Worm (Caenorhabditis elegans) whole organism, young adult: Measurements from ENCODE around the gene ugt-36.

Experiments
- B0035.1 ChIP-seq: sonication (generic microtip); optimal IDR thresholded peaks from 2 replicates; lab custom pipeline; 2016; ENCODE audit warnings: missing genetic modification characterization, mild to moderate bottlenecking, missing compliant biosample characterization, missing genotype, missing genetic modification reagents
- B0336.3 ChIP-seq: fragments of 200-800 bp; sonication (Bioruptor generic); IDR thresholded peaks from 2 replicates; pipeline ENCODE4 v1.3.6; 2022; ENCODE audit warnings: missing genetic modification characterization, missing compliant biosample characterization
- C17E4.6 ChIP-seq: fragments of 200-800 bp; sonication (Bioruptor generic); IDR thresholded peaks from 2 replicates; pipeline ENCODE4 v1.3.6; 2022; ENCODE audit warnings: missing genetic modification reagents, missing genetic modification characterization, missing compliant biosample characterization
- D2030.7 ChIP-seq: fragments of 200-800 bp; sonication (Bioruptor generic); IDR thresholded peaks from 2 replicates; pipeline ENCODE4 v1.3.6; 2022; ENCODE audit warnings: missing genetic modification reagents, missing genetic modification characterization, missing compliant biosample characterization
- F33H1.4 ChIP-seq: fragments of 200-800 bp; sonication (Bioruptor generic); IDR thresholded peaks from 2 replicates; pipeline ENCODE4 v1.3.6; 2022; ENCODE audit warnings: missing genetic modification reagents, missing genetic modification characterization, missing compliant biosample characterization
- F55B11.4 ChIP-seq: sonication (generic microtip); optimal IDR thresholded peaks from 2 replicates; lab custom pipeline; 2016; ENCODE audit warnings: missing compliant biosample characterization, missing genetic modification characterization, borderline replicate concordance; ENCODE audit not compliant: insufficient read depth
- Y79H2A.3 ChIP-seq: fragments of 200-800 bp; sonication (Bioruptor generic); conservative IDR thresholded peaks from 2 replicates; pipeline ENCODE4 v1.3.6; 2022; ENCODE audit warnings: missing genetic modification reagents, missing genetic modification characterization, missing compliant biosample characterization
- bed-2 ChIP-seq: fragments of 200-800 bp; sonication (Bioruptor generic); IDR thresholded peaks from 2 replicates; pipeline ENCODE4 v1.3.6; 2022; ENCODE audit warnings: missing genetic modification reagents, missing genetic modification characterization, missing compliant biosample characterization
- ccch-3 ChIP-seq: fragments of 200-800 bp; sonication (Bioruptor generic); optimal IDR thresholded peaks from 2 replicates; lab custom pipeline; 2018; ENCODE audit warnings: mild to moderate bottlenecking, missing genetic modification characterization, missing compliant biosample characterization
- cebp-1 ChIP-seq, 2 experiments: fragments of 200-800 bp in 1 of 2; sonication (Bioruptor generic) in 1 of 2; sonication (generic microtip) in 1 of 2; IDR thresholded peaks in 1 of 2; optimal IDR thresholded peaks in 1 of 2; 2 replicates each; pipeline versions ENCODE4 v1.3.6 to Lab custom; 2017 to 2022; ENCODE audit warnings: missing compliant biosample characterization in 2 of 2, missing genetic modification characterization in 2 of 2, mild to moderate bottlenecking in 1 of 2, missing genetic modification reagents in 1 of 2, moderate library complexity in 1 of 2
- die-1 ChIP-seq: sonication (generic microtip); optimal IDR thresholded peaks from 2 replicates; lab custom pipeline; 2016; ENCODE audit warnings: missing genotype, mild to moderate bottlenecking, missing genetic modification characterization, missing compliant biosample characterization
- egl-44 ChIP-seq: fragments of 200-800 bp; sonication (Bioruptor generic); IDR thresholded peaks from 2 replicates; pipeline ENCODE4 v1.3.6; 2022; ENCODE audit warnings: missing genetic modification reagents, missing genetic modification characterization, missing compliant biosample characterization
- egrh-3 ChIP-seq: fragments of 200-800 bp; sonication (Bioruptor generic); IDR thresholded peaks from 2 replicates; pipeline ENCODE4 v1.3.6; 2022; ENCODE audit warnings: missing genetic modification reagents, missing genetic modification characterization, missing compliant biosample characterization
- ets-4 ChIP-seq: fragments of 200-800 bp; sonication (Bioruptor generic); optimal IDR thresholded peaks from 2 replicates; lab custom pipeline; 2018; ENCODE audit warnings: mild to moderate bottlenecking, missing genetic modification characterization, missing compliant biosample characterization
- gei-17 ChIP-seq: fragments of 200-800 bp; sonication (Bioruptor generic); optimal IDR thresholded peaks from 2 replicates; lab custom pipeline; 2018; ENCODE audit warnings: mild to moderate bottlenecking, missing genetic modification characterization, missing compliant biosample characterization
- madf-3 ChIP-seq: fragments of 200-800 bp; sonication (Bioruptor generic); IDR thresholded peaks from 2 replicates; pipeline ENCODE4 v1.3.6; 2022; ENCODE audit warnings: missing genetic modification reagents, missing genetic modification characterization, missing compliant biosample characterization
- madf-6 ChIP-seq: fragments of 200-800 bp; sonication (Bioruptor generic); IDR thresholded peaks from 2 replicates; pipeline ENCODE4 v1.3.6; 2022; ENCODE audit warnings: missing genetic modification reagents, missing genetic modification characterization, missing compliant biosample characterization
- nfya-1 ChIP-seq: sonication (generic microtip); optimal IDR thresholded peaks from 2 replicates; lab custom pipeline; 2017; ENCODE audit warnings: antibody characterized with exemption, missing compliant biosample characterization, missing genetic modification characterization, borderline replicate concordance; ENCODE audit not compliant: insufficient read depth
- nfya-2 ChIP-seq: fragments of 200-800 bp; sonication (Bioruptor generic); IDR thresholded peaks from 2 replicates; pipeline ENCODE4 v1.3.6; 2022; ENCODE audit warnings: missing genetic modification reagents, missing genetic modification characterization, missing compliant biosample characterization
- nfyb-1 ChIP-seq: fragments of 200-800 bp; sonication (Bioruptor generic); IDR thresholded peaks from 2 replicates; pipeline ENCODE4 v1.3.6; 2022; ENCODE audit warnings: missing genetic modification reagents, missing genetic modification characterization, missing compliant biosample characterization
- nhr-179 ChIP-seq: sonication (generic microtip); optimal IDR thresholded peaks from 2 replicates; lab custom pipeline; 2016; ENCODE audit warnings: mild to moderate bottlenecking, missing genetic modification characterization, missing compliant biosample characterization
- nhr-80 ChIP-seq: sonication (generic microtip); optimal IDR thresholded peaks from 2 replicates; lab custom pipeline; 2016; ENCODE audit warnings: missing genetic modification characterization, missing compliant biosample characterization
- pbrm-1 ChIP-seq: fragments of 200-800 bp; sonication (Bioruptor generic); IDR thresholded peaks from 2 replicates; pipeline ENCODE4 v1.3.6; 2022; ENCODE audit warnings: missing genetic modification reagents, missing genetic modification characterization, missing compliant biosample characterization
- rcor-1 ChIP-seq: fragments of 200-800 bp; sonication (Bioruptor generic); IDR thresholded peaks from 2 replicates; pipeline ENCODE4 v1.3.6; 2022; ENCODE audit warnings: missing genetic modification reagents, missing genetic modification characterization, missing compliant biosample characterization
- rpc-1 ChIP-seq, 2 experiments: fragments of 150-350 bp in 1 of 2; sonication (generic microtip) in 1 of 2; optimal IDR thresholded peaks; 2 replicates each; lab custom pipeline; 2014 to 2018; ENCODE audit warnings: missing biosample characterization in 1 of 2, missing genetic modification characterization in 1 of 2, missing genetic modification reagents in 1 of 2, missing genotype in 1 of 2
- sdz-38 ChIP-seq: sonication (generic microtip); optimal IDR thresholded peaks from 2 replicates; lab custom pipeline; 2016; ENCODE audit warnings: missing genotype, missing genetic modification characterization, missing compliant biosample characterization
- unc-130 ChIP-seq: sonication (generic microtip); optimal IDR thresholded peaks from 2 replicates; lab custom pipeline; 2016; ENCODE audit warnings: missing genetic modification reagents, missing genetic modification characterization, missing compliant biosample characterization
- unc-62 ChIP-seq: fragments of 150-350 bp; optimal IDR thresholded peaks from 2 replicates; lab custom pipeline; 2014; ENCODE audit warnings: missing biosample characterization, missing genetic modification reagents, missing genetic modification characterization
- xnd-1 ChIP-seq: sonication (generic microtip); optimal IDR thresholded peaks from 2 replicates; lab custom pipeline; 2016; ENCODE audit warnings: missing genotype, missing genetic modification reagents, missing genetic modification characterization, missing compliant biosample characterization
- zfh-2 ChIP-seq: fragments of 200-800 bp; sonication (Bioruptor generic); conservative IDR thresholded peaks from 2 replicates; pipeline ENCODE4 v1.3.6; 2022; ENCODE audit warnings: missing genetic modification reagents, missing genetic modification characterization, missing compliant biosample characterization
- zim-3 ChIP-seq: sonication (generic microtip); optimal IDR thresholded peaks from 2 replicates; lab custom pipeline; 2017; ENCODE audit warnings: mild to moderate bottlenecking, missing genetic modification characterization, moderate library complexity, missing compliant biosample characterization

Gene ugt-36

DNA sequence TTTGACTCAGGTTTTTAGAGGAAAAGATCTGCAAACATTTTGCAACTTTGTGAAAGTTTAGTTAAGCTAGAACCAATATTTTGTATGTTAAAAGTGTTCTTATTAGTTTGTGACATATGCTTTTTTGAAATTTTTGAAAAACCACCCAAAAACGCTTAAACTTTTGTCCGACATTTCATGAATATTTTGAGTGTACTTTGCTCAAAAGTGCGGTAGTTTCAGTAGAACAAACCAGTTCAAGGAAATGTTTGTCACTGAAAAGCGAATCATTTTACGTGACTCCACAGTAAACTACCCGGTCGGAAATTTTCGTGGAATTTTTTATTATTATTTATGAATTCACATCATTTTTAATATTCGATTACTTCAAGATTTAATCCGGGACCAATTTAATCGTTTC, 17.7 kb downstream of the ugt-36 start, which contains the start of gene pitr-5:
TSS of gene pitr-5 (plus strand) at position 301 of the 400 bp plus-strand sequence.
- TF ChIP-seq nfya-2 (GFP tag; lab: Robert Waterston, UW) (no peak), egl-44 (GFP tag; lab: Robert Waterston, UW) (no peak), nhr-179 (tag; lab: Kevin White, UChicago) (no peak), C17E4.6 (GFP tag; lab: Robert Waterston, UW) (no peak), xnd-1 (tag; lab: Kevin White, UChicago) (no peak), sdz-38 (tag; lab: Kevin White, UChicago) (no peak), F33H1.4 (GFP tag; lab: Robert Waterston, UW) (no peak), bed-2 (no peak), unc-62 (GFP tag; lab: Kevin White, UChicago) (no peak), die-1 (tag; lab: Kevin White, UChicago) (no peak), F55B11.4 (no peak), gei-17 (GFP tag; lab: Kevin White, UChicago) (no peak)

ce11 chrV:7186599-7186998, 19.8 kb downstream of the ugt-36 start:
- TF ChIP-seq nhr-80 (tag; lab: Kevin White, UChicago): peak; percentile 68
- no peak for TF ChIP-seq cebp-1 (GFP tag; IDR thresholded peaks at IDR 0.05; lab: Robert Waterston, UW)
- TF ChIP-seq cebp-1 (tag; optimal IDR thresholded peaks at IDR 0.05; lab: Kevin White, UChicago): peak; percentile 49
- TF ChIP-seq madf-3 (GFP tag; lab: Robert Waterston, UW): no peak
- TF ChIP-seq rcor-1 (GFP tag; lab: Robert Waterston, UW): no peak
- TF ChIP-seq F33H1.4 (GFP tag; lab: Robert Waterston, UW): no peak
- TF ChIP-seq B0035.1 (tag; lab: Kevin White, UChicago): no peak
- no peak for TF ChIP-seq D2030.7
- no peak for TF ChIP-seq nfya-1 (tag; lab: Kevin White, UChicago)

- TF ChIP-seq B0336.3 (GFP tag; lab: Robert Waterston, UW) (no peak), nhr-80 (tag; lab: Kevin White, UChicago) (peak; percentile 55), rpc-1 (optimal IDR thresholded peaks at IDR 0.05; lab: Kevin White, UChicago) (no peak), rpc-1 (tag; optimal IDR thresholded peaks at IDR 0.05; lab: Kevin White, UChicago) (no peak)
- TF ChIP-seq, all 124 proteins: peak for 1
These were observed 20.5 kb downstream of the ugt-36 start for ce11 chrV:7187295-7187694.

DNA sequence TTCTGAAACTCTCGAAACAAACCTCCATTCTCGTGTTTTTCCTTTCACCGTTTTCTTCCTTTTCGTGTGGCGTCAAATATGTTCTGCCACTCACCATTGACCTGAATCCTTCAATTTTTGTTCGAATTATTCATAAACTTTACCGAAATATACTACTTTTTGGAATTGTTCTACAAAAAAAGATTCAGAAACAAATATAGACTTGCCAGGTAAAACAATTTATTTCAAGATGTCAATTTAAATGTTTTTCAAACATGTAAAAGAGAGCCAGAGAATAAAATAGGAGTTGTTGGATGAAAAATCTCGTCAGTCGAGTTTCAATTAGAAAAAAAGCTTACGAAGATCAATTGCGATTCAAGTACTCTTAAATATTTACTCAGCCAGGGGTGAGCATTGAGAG, 26.8 kb downstream of the ugt-36 start, which contains the start of gene F09G2.8:
TSS of gene F09G2.8 (minus strand) at position 101 of the 400 bp plus-strand sequence.
- TF ChIP-seq madf-6 (GFP tag; lab: Robert Waterston, UW) (0 out of 2 replicates have a peak, but pooled peaks have one; percentile 11), unc-130 (GFP tag; lab: Kevin White, UChicago) (no peak)

- no peak for TF ChIP-seq zim-3
- TF ChIP-seq zfh-2 (GFP tag; lab: Robert Waterston, UW): peak; percentile 66; the same call in 1 of the 2 replicates
- 0 out of 2 replicates have a peak, but pooled peaks have one; percentile 22 for TF ChIP-seq egrh-3 (GFP tag; lab: Robert Waterston, UW)
- 0 out of 2 replicates have a peak, but pooled peaks have one; percentile 11 for TF ChIP-seq pbrm-1 (GFP tag; lab: Robert Waterston, UW)
- TF ChIP-seq ccch-3 (GFP tag; lab: Kevin White, UChicago): no peak
These were observed 28.0 kb downstream of the ugt-36 start for ce11 chrV:7194818-7195217.

DNA sequence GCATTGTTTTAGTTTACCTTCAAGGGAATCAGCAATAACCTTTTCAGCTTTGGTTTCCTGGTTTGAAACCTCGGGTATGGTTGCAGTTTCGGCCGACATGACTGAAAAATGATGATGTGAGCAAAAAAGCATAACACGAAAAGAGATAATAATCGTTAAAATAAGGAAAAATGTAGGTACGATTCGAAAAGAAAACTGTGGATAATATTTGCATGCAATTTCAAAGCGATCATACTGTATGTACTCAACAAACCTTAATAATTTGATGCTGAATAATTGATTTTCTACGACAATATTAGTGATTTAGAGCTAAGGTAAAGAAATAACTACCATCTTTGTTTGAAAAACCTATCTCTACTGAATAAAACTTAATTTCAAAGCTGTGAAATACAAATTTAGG, 29.2 kb downstream of the ugt-36 start, which contains the start of gene attf-2:
TSS of gene attf-2 (minus strand) at position 101 of the 400 bp plus-strand sequence.
- TF ChIP-seq madf-3 (GFP tag; lab: Robert Waterston, UW): 0 out of 2 replicates have a peak, but pooled peaks have one; percentile 22
- TF ChIP-seq nfyb-1 (GFP tag; lab: Robert Waterston, UW): no peak
- no peak for TF ChIP-seq Y79H2A.3 (GFP tag; lab: Robert Waterston, UW)
- no peak for TF ChIP-seq ets-4 (GFP tag; lab: Kevin White, UChicago)
- TF ChIP-seq, all 124 proteins: peak for 1
